Worm (Caenorhabditis elegans): ENCODE results near the gene pyc-1.

Gene pyc-1

DNA sequence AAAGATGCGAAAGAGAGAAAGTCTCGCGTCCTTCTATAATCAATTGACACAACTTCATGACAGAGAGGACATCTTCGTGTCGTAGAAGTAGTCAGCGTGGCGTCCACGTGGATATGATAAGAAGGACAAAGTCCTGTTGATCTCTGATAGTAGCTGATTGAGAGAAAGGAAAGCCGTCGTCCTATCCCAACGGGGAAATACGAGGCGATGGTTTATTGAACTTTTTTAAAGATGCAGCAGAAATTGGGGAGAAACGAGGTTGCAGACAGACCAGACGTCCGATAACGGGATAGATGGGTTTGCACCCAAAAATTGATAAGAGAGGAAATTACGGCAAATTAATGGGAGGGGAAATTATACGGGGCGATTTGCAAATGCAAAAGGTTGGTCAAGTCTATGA lies 19.8 kb downstream of the pyc-1 start (continued):
- TF ChIP-seq ces-1 (GFP tag; optimal IDR thresholded peaks at IDR 0.05): no peak
- no peak for TF ChIP-seq ceh-90 (tag; optimal IDR thresholded peaks at IDR 0.05)
- no peak for TF ChIP-seq hpl-2 (GFP tag; optimal IDR thresholded peaks at IDR 0.05)
- no peak for TF ChIP-seq unc-98 (GFP tag; IDR thresholded peaks at IDR 0.05)
- TF ChIP-seq sup-37 (GFP tag; optimal IDR thresholded peaks at IDR 0.05): no peak
- peak; percentile 36 for TF ChIP-seq mep-1 (tag; optimal IDR thresholded peaks at IDR 0.05)
- TF ChIP-seq C04F5.9 (tag; optimal IDR thresholded peaks at IDR 0.05): no peak
- no peak for TF ChIP-seq egl-13 (tag; optimal IDR thresholded peaks at IDR 0.05)
- TF ChIP-seq fkh-8 (tag; optimal IDR thresholded peaks at IDR 0.05): no peak
- TF ChIP-seq unc-30 (tag; optimal IDR thresholded peaks at IDR 0.05): no peak
- TF ChIP-seq unc-86 (tag; optimal IDR thresholded peaks at IDR 0.05): no peak
- TF ChIP-seq elt-3 (tag; optimal IDR thresholded peaks at IDR 0.05): peak; percentile 84 to 100 (median 98)
- TF ChIP-seq fkh-10 (GFP tag; optimal IDR thresholded peaks at IDR 0.05): no peak
- no peak for TF ChIP-seq nhr-84 (tag; optimal IDR thresholded peaks at IDR 0.05)
- TF ChIP-seq irx-1 (tag; optimal IDR thresholded peaks at IDR 0.05): no peak
- TF ChIP-seq grh-1 (GFP tag; IDR thresholded peaks at IDR 0.05): peak; percentile 86
- TF ChIP-seq hlh-4 (tag; optimal IDR thresholded peaks at IDR 0.05): no peak
- no peak for TF ChIP-seq tlp-1 (tag; optimal IDR thresholded peaks at IDR 0.05)
- no peak for TF ChIP-seq lir-3 (tag; optimal IDR thresholded peaks at IDR 0.05; ENCODE audit: poor library complexity)
- TF ChIP-seq unc-62 (GFP tag; optimal IDR thresholded peaks at IDR 0.05): no peak
- peak; percentile 48 for TF ChIP-seq C16A3.4 (tag; optimal IDR thresholded peaks at IDR 0.05)
- peak; percentile 98 for TF ChIP-seq blmp-1 (tag; optimal IDR thresholded peaks at IDR 0.05)
- TF ChIP-seq rnt-1 (tag; optimal IDR thresholded peaks at IDR 0.05): no peak
- no peak for TF ChIP-seq lin-39 (tag; optimal IDR thresholded peaks at IDR 0.05)
- peak in 1 of 2 experiments; percentile 60 for TF ChIP-seq egl-27 (tag; optimal IDR thresholded peaks at IDR 0.05)
- TF ChIP-seq fkh-4 (tag; optimal IDR thresholded peaks at IDR 0.05; ENCODE audit: borderline replicate concordance): no peak
- no peak for TF ChIP-seq zip-4 (GFP tag; optimal IDR thresholded peaks at IDR 0.05)
- no peak for TF ChIP-seq snpc-4 (tag; optimal IDR thresholded peaks at IDR 0.05)
- no peak for TF ChIP-seq mef-2 (tag; optimal IDR thresholded peaks at IDR 0.05)
- no peak for TF ChIP-seq pqm-1 (tag; optimal IDR thresholded peaks at IDR 0.05)
- TF ChIP-seq skn-1 (tag; optimal IDR thresholded peaks at IDR 0.05): no peak
- TF ChIP-seq jun-1 (tag; optimal IDR thresholded peaks at IDR 0.05): peak; percentile 27
- TF ChIP-seq ceh-88 (GFP tag; IDR thresholded peaks at IDR 0.05): no peak
- no peak for TF ChIP-seq nhr-12 (tag; optimal IDR thresholded peaks at IDR 0.05)
- TF ChIP-seq dpl-1 (GFP tag; optimal IDR thresholded peaks at IDR 0.05): peak in 1 of 3 experiments; percentile 22
- TF ChIP-seq lin-13 (GFP tag; optimal IDR thresholded peaks at IDR 0.05): peak; percentile 11
- TF ChIP-seq fos-1 (tag; optimal IDR thresholded peaks at IDR 0.05): no peak
- TF ChIP-seq ceh-63 (GFP tag; optimal IDR thresholded peaks at IDR 0.05): no peak
- no peak for TF ChIP-seq vab-15 (tag; optimal IDR thresholded peaks at IDR 0.05)
- no peak for TF ChIP-seq ets-5 (GFP tag; IDR thresholded peaks at IDR 0.05)
- no peak for TF ChIP-seq efl-3 (GFP tag; optimal IDR thresholded peaks at IDR 0.05)
- TF ChIP-seq nhr-47 (tag; optimal IDR thresholded peaks at IDR 0.05): peak; percentile 73
- no peak for TF ChIP-seq elt-2 (tag; optimal IDR thresholded peaks at IDR 0.05)
- TF ChIP-seq efl-1 (optimal IDR thresholded peaks at IDR 0.05): no peak
- peak in 1 of 2 experiments; percentile 1 for TF ChIP-seq efl-1 (GFP tag; optimal IDR thresholded peaks at IDR 0.05 in 1 of 2)
- peak; percentile 91 for TF ChIP-seq nhr-71 (tag; optimal IDR thresholded peaks at IDR 0.05)
- TF ChIP-seq C34B4.2 (tag; optimal IDR thresholded peaks at IDR 0.05): no peak
- TF ChIP-seq alr-1 (tag; optimal IDR thresholded peaks at IDR 0.05; ENCODE audit: borderline replicate concordance): no peak
- TF ChIP-seq ama-1 (optimal IDR thresholded peaks at IDR 0.05): no peak
- TF ChIP-seq nhr-19 (GFP tag; conservative IDR thresholded peaks at IDR 0.05): peak; percentile 81
- no peak for TF ChIP-seq pax-3 (tag; optimal IDR thresholded peaks at IDR 0.05)
- peak; percentile 99 for TF ChIP-seq nhr-85 (tag)
- peak; percentile 45 for TF ChIP-seq nhr-77 (tag; optimal IDR thresholded peaks at IDR 0.05)
- peak; percentile 86 for TF ChIP-seq unc-130 (tag; optimal IDR thresholded peaks at IDR 0.05)
- no peak for TF ChIP-seq sptf-1 (tag; optimal IDR thresholded peaks at IDR 0.05)
